Fruit fly (Drosophila melanogaster) whole organism, embryonic: Measurements from ENCODE around the gene stumps.
A peak's percentile ranks its signal among the peaks of the same experiment; 100 is the strongest.

Source experiments
- CG12236 ChIP-seq: fragments of 200-800 bp; sonication (Bioruptor generic); optimal IDR thresholded peaks from 2 replicates; lab custom pipeline; 2016; ENCODE audit warnings: missing biosample characterization, missing genetic modification characterization
- CG13424 ChIP-seq: fragments of 200-800 bp; sonication (Bioruptor generic); optimal IDR thresholded peaks from 2 replicates; lab custom pipeline; 2019; ENCODE audit warnings: missing biosample characterization, mild to moderate bottlenecking, missing genetic modification characterization, moderate library complexity
- CG1529 ChIP-seq: fragments of 200-800 bp; sonication (Bioruptor generic); optimal IDR thresholded peaks from 3 replicates; lab custom pipeline; 2018; ENCODE audit warnings: missing biosample characterization, missing genetic modification characterization
- CG15601 ChIP-seq: fragments of 200-800 bp; sonication (Bioruptor generic); optimal IDR thresholded peaks from 3 replicates; lab custom pipeline; 2019; ENCODE audit warnings: missing biosample characterization, mild to moderate bottlenecking, missing genetic modification characterization, moderate library complexity
- CG1602 ChIP-seq: fragments of 200-800 bp; sonication (Bioruptor generic); optimal IDR thresholded peaks from 3 replicates; lab custom pipeline; 2016; ENCODE audit warnings: missing biosample characterization, missing genetic modification characterization
- CG17361 ChIP-seq: fragments of 200-800 bp; sonication (Bioruptor generic); IDR thresholded peaks from 3 replicates; pipeline ENCODE4 v1.3.6; 2022; ENCODE audit warnings: missing biosample characterization, missing genetic modification characterization
- CG1832 ChIP-seq: fragments of 200-800 bp; sonication (Bioruptor generic); optimal IDR thresholded peaks from 2 replicates; lab custom pipeline; 2017; ENCODE audit warnings: missing biosample characterization, mild to moderate bottlenecking, missing genetic modification characterization, inconsistent platforms
- CG18476 ChIP-seq: fragments of 200-800 bp; sonication (Bioruptor generic); optimal IDR thresholded peaks from 2 replicates; lab custom pipeline; 2016; ENCODE audit warnings: missing biosample characterization, mild to moderate bottlenecking, missing genetic modification characterization
- CG2129 ChIP-seq: fragments of 200-800 bp; sonication (Bioruptor generic); IDR thresholded peaks from 2 replicates; pipeline ENCODE4 v1.3.6; 2022; ENCODE audit warnings: missing biosample characterization, missing genetic modification characterization; ENCODE audit not compliant: partially characterized antibody
- CG2199 ChIP-seq: fragments of 200-800 bp; sonication (Bioruptor generic); IDR thresholded peaks from 3 replicates; pipeline ENCODE4 v1.3.6; 2022; ENCODE audit warnings: missing biosample characterization, missing genetic modification characterization
- CG2678 ChIP-seq: fragments of 200-800 bp; sonication (Bioruptor generic); optimal IDR thresholded peaks from 3 replicates; lab custom pipeline; 2019; ENCODE audit warnings: missing biosample characterization, mild to moderate bottlenecking, missing genetic modification characterization, moderate library complexity
- CG32532 ChIP-seq: fragments of 200-800 bp; sonication (Bioruptor generic); IDR thresholded peaks from 2 replicates; pipeline ENCODE4 v1.3.6; 2022; ENCODE audit warnings: missing biosample characterization, missing genetic modification characterization
- CG33213 ChIP-seq: fragments of 200-800 bp; sonication (Bioruptor generic); optimal IDR thresholded peaks from 3 replicates; lab custom pipeline; 2016; ENCODE audit warnings: missing biosample characterization, missing genetic modification characterization
- CG3407 ChIP-seq: fragments of 200-800 bp; sonication (Bioruptor generic); optimal IDR thresholded peaks from 2 replicates; lab custom pipeline; 2018; ENCODE audit warnings: missing biosample characterization, mild to moderate bottlenecking, missing genetic modification characterization
- CG4730 ChIP-seq: fragments of 200-800 bp; sonication (Bioruptor generic); IDR thresholded peaks from 2 replicates; pipeline ENCODE4 v1.3.6; 2022; ENCODE audit warnings: missing biosample characterization, missing genetic modification characterization
- CG6765 ChIP-seq: fragments of 200-800 bp; sonication (Bioruptor generic); optimal IDR thresholded peaks from 3 replicates; lab custom pipeline; 2017; ENCODE audit warnings: missing biosample characterization, mild to moderate bottlenecking, missing genetic modification characterization
- CG7556 ChIP-seq: fragments of 200-800 bp; sonication (Bioruptor generic); optimal IDR thresholded peaks from 2 replicates; lab custom pipeline; 2017; ENCODE audit warnings: missing biosample characterization, mild to moderate bottlenecking, missing genetic modification characterization
- CG7963 ChIP-seq: fragments of 200-800 bp; sonication (Bioruptor generic); IDR thresholded peaks from 3 replicates; pipeline ENCODE4 v1.3.6; 2022; ENCODE audit warnings: missing biosample characterization, missing genetic modification characterization; ENCODE audit not compliant: partially characterized antibody
- CG8281 ChIP-seq: fragments of 200-800 bp; sonication (Bioruptor generic); optimal IDR thresholded peaks from 2 replicates; lab custom pipeline; 2018; ENCODE audit warnings: missing biosample characterization, mild to moderate bottlenecking, missing genetic modification characterization, moderate library complexity
- CG9437 ChIP-seq: fragments of 200-800 bp; sonication (Bioruptor generic); optimal IDR thresholded peaks from 2 replicates; lab custom pipeline; 2018; ENCODE audit warnings: missing biosample characterization, mild to moderate bottlenecking, missing genetic modification characterization
- Chrac-16 ChIP-seq: fragments of 200-800 bp; sonication (Bioruptor generic); optimal IDR thresholded peaks from 3 replicates; lab custom pipeline; 2016; ENCODE audit warnings: missing biosample characterization, missing genetic modification characterization
- D19A ChIP-seq: fragments of 200-800 bp; optimal IDR thresholded peaks from 3 replicates; lab custom pipeline; 2019; ENCODE audit warnings: missing biosample characterization, mild to moderate bottlenecking, missing genetic modification characterization, moderate library complexity
- Dbx ChIP-seq: fragments of 200-800 bp; sonication (Bioruptor generic); IDR thresholded peaks from 3 replicates; pipeline ENCODE4 v1.3.6; 2022; ENCODE audit warnings: missing biosample characterization, missing genetic modification characterization
- Doc2 ChIP-seq: fragments of 200-800 bp; sonication (Bioruptor generic); IDR thresholded peaks from 2 replicates; pipeline ENCODE4 v1.3.6; 2022; ENCODE audit warnings: missing biosample characterization, missing genetic modification characterization
- Dref ChIP-seq: fragments of 200-800 bp; sonication (Bioruptor generic); IDR thresholded peaks from 2 replicates; pipeline ENCODE4 v1.3.6; 2022; ENCODE audit warnings: missing biosample characterization, missing genetic modification characterization
- E2f2 ChIP-seq: fragments of 200-800 bp; sonication (Bioruptor generic); IDR thresholded peaks from 2 replicates; pipeline ENCODE4 v1.3.6; 2022; ENCODE audit warnings: missing biosample characterization, missing genetic modification characterization
- Eip74EF ChIP-seq, 2 experiments: fragments of 200-800 bp in 1 of 2; fragments of >200 bp in 1 of 2; sonication (Bioruptor generic) in 1 of 2; optimal IDR thresholded peaks; 2 replicates each; lab custom pipeline; 2017 to 2019; ENCODE audit warnings: missing biosample characterization in 2 of 2, missing genetic modification characterization in 2 of 2, mild to moderate bottlenecking in 1 of 2, moderate library complexity in 1 of 2
- Elba2 ChIP-seq: fragments of 200-800 bp; sonication (Bioruptor generic); optimal IDR thresholded peaks from 3 replicates; lab custom pipeline; 2016; ENCODE audit warnings: missing biosample characterization, missing genetic modification characterization
- Hmx ChIP-seq: fragments of 200-800 bp; sonication (Bioruptor generic); optimal IDR thresholded peaks from 2 replicates; lab custom pipeline; 2016; ENCODE audit warnings: missing biosample characterization, missing genetic modification characterization
- Lhr ChIP-seq: fragments of 200-800 bp; sonication (Bioruptor generic); optimal IDR thresholded peaks from 3 replicates; lab custom pipeline; 2017; ENCODE audit warnings: mild to moderate bottlenecking, missing biosample characterization, missing genetic modification reagents, missing genetic modification characterization
- MESR4 ChIP-seq: fragments of 200-800 bp; sonication (Bioruptor generic); optimal IDR thresholded peaks from 2 replicates; lab custom pipeline; 2018; ENCODE audit warnings: missing biosample characterization, mild to moderate bottlenecking, missing genetic modification characterization, moderate library complexity
- Six4 ChIP-seq: fragments of 200-800 bp; sonication (Bioruptor generic); optimal IDR thresholded peaks from 2 replicates; lab custom pipeline; 2016; ENCODE audit warnings: missing biosample characterization, missing genetic modification characterization
- Spps ChIP-seq: fragments of 200-800 bp; sonication (Bioruptor generic); optimal IDR thresholded peaks from 2 replicates; lab custom pipeline; 2018; ENCODE audit warnings: missing biosample characterization, mild to moderate bottlenecking, missing genetic modification characterization
- Stat92E ChIP-seq, 3 experiments: fragments of >200 bp in 2 of 3; fragments of 200-800 bp in 1 of 3; sonication (Bioruptor generic) in 1 of 3; optimal IDR thresholded peaks; 2 replicates each; lab custom pipeline; 2017 to 2019; ENCODE audit warnings: missing biosample characterization in 3 of 3, missing genetic modification characterization in 3 of 3, mild to moderate bottlenecking in 1 of 3, moderate library complexity in 1 of 3
- Xbp1 ChIP-seq: fragments of 200-800 bp; sonication (Bioruptor generic); optimal IDR thresholded peaks from 3 replicates; lab custom pipeline; 2016; ENCODE audit warnings: missing biosample characterization, mild to moderate bottlenecking, missing genetic modification characterization
- ap ChIP-seq: fragments of 200-800 bp; sonication (Bioruptor generic); IDR thresholded peaks from 2 replicates; pipeline ENCODE4 v1.3.6; 2022; ENCODE audit warnings: missing biosample characterization, missing genetic modification characterization
- ase ChIP-seq: fragments of 200-800 bp; sonication (Bioruptor generic); IDR thresholded peaks from 3 replicates; pipeline ENCODE4 v1.3.6; 2022; ENCODE audit warnings: missing biosample characterization, missing genetic modification characterization
- ato ChIP-seq: fragments of 200-800 bp; sonication (Bioruptor generic); IDR thresholded peaks from 2 replicates; pipeline ENCODE4 v1.3.6; 2022; ENCODE audit warnings: missing biosample characterization, missing genetic modification characterization; ENCODE audit not compliant: partially characterized antibody
- bab2 ChIP-seq: fragments of 200-800 bp; sonication (Bioruptor generic); optimal IDR thresholded peaks from 2 replicates; lab custom pipeline; 2016; ENCODE audit warnings: missing biosample characterization, missing genetic modification characterization
- dmrt99B ChIP-seq: fragments of 200-800 bp; sonication (Bioruptor generic); optimal IDR thresholded peaks from 2 replicates; lab custom pipeline; 2018; ENCODE audit warnings: missing biosample characterization, mild to moderate bottlenecking, missing genetic modification characterization, moderate library complexity
- dysf ChIP-seq: fragments of 200-800 bp; sonication (Bioruptor generic); IDR thresholded peaks from 3 replicates; pipeline ENCODE4 v1.3.6; 2022; ENCODE audit warnings: missing biosample characterization, missing genetic modification characterization
- ewg ChIP-seq: fragments of 200-800 bp; sonication (Bioruptor generic); optimal IDR thresholded peaks from 3 replicates; lab custom pipeline; 2017; ENCODE audit warnings: mild to moderate bottlenecking, missing biosample characterization, missing genetic modification reagents, missing genetic modification characterization
- gcm2 ChIP-seq: fragments of 200-800 bp; sonication (Bioruptor generic); optimal IDR thresholded peaks from 2 replicates; lab custom pipeline; 2016; ENCODE audit warnings: missing biosample characterization, missing genetic modification characterization
- hth ChIP-seq: fragments of >200 bp; optimal IDR thresholded peaks from 2 replicates; lab custom pipeline; 2017; ENCODE audit warnings: inconsistent platforms
- kni ChIP-seq: fragments of 200-800 bp; sonication (Bioruptor generic); optimal IDR thresholded peaks from 3 replicates; lab custom pipeline; 2017; ENCODE audit warnings: mild to moderate bottlenecking, missing biosample characterization, missing genetic modification reagents, missing genetic modification characterization
- lmd ChIP-seq: fragments of 200-800 bp; sonication (Bioruptor generic); IDR thresholded peaks from 2 replicates; pipeline ENCODE4 v1.3.6; 2022; ENCODE audit warnings: missing biosample characterization, missing genetic modification characterization
- nom ChIP-seq: fragments of 200-800 bp; sonication (Bioruptor generic); optimal IDR thresholded peaks from 2 replicates; lab custom pipeline; 2017; ENCODE audit warnings: missing biosample characterization, missing genetic modification characterization, mild to moderate bottlenecking, moderate library complexity, missing genetic modification reagents
- pb ChIP-seq: fragments of 200-800 bp; sonication (Bioruptor generic); optimal IDR thresholded peaks from 3 replicates; lab custom pipeline; 2016; ENCODE audit warnings: missing biosample characterization, missing genetic modification characterization
- scrt ChIP-seq: fragments of 200-800 bp; sonication (Bioruptor generic); optimal IDR thresholded peaks from 2 replicates; lab custom pipeline; 2018; ENCODE audit warnings: missing biosample characterization, mild to moderate bottlenecking, missing genetic modification characterization, moderate library complexity
- twi ChIP-seq: fragments of 200-800 bp; optimal IDR thresholded peaks from 2 replicates; lab custom pipeline; 2019; ENCODE audit warnings: missing biosample characterization, mild to moderate bottlenecking, missing genetic modification characterization, moderate library complexity

stumps gene

dm6 chr3R:14597935-14598424 lies 21.0 kb downstream of the stumps start:
- TF ChIP-seq CG3407 (GFP tag; lab: Kevin White, UChicago) (peak; percentile 8), dysf (GFP tag; lab: Robert Waterston, UW) (peak; percentile 38; the same call in 2 of the 3 replicates), MESR4 (GFP tag; lab: Kevin White, UChicago) (no peak), ato (GFP tag; lab: Robert Waterston, UW) (no peak), CG1602 (GFP tag; lab: Kevin White, UChicago) (peak; percentile 22), CG13424 (tag; lab: Kevin White, UChicago) (peak; percentile 35), CG7556 (GFP tag; lab: Kevin White, UChicago) (peak; percentile 45), hth (lab: Kevin White, UChicago) (no peak), Lhr (peak; percentile 27), CG4730 (GFP tag; lab: Robert Waterston, UW) (no peak), CG9437 (GFP tag; lab: Kevin White, UChicago) (no peak), Dbx (GFP tag; lab: Robert Waterston, UW) (no peak), CG7963 (GFP tag; lab: Robert Waterston, UW) (no peak), ewg (peak; percentile 45), nom (GFP tag; lab: Kevin White, UChicago) (peak; percentile 7), CG17361 (peak; percentile 60), E2f2 (GFP tag; lab: Robert Waterston, UW) (0 out of 2 replicates have a peak, but pooled peaks have one; percentile 11), CG1529 (peak; percentile 32), CG1832 (GFP tag; lab: Kevin White, UChicago) (peak; percentile 51), ap (GFP tag; lab: Robert Waterston, UW) (no peak), CG2129 (GFP tag; lab: Robert Waterston, UW) (no peak), CG12236 (no peak), CG2678 (tag; lab: Kevin White, UChicago) (peak; percentile 45), bab2 (GFP tag; lab: Kevin White, UChicago) (no peak), Stat92E (GFP tag; optimal IDR thresholded peaks at IDR 0.05; lab: Kevin White, UChicago) (no peak), scrt (GFP tag; lab: Kevin White, UChicago) (no peak), Elba2 (GFP tag; lab: Kevin White, UChicago) (no peak), dmrt99B (peak; percentile 49), ase (GFP tag; lab: Robert Waterston, UW) (no peak), CG33213 (no peak), Doc2 (GFP tag; lab: Robert Waterston, UW) (no peak), gcm2 (no peak), Spps (tag; lab: Kevin White, UChicago) (peak; percentile 0), lmd (GFP tag; lab: Robert Waterston, UW) (peak; percentile 44), pb (GFP tag; lab: Kevin White, UChicago) (no peak), CG15601 (tag; lab: Kevin White, UChicago) (no peak), Hmx (GFP tag; lab: Kevin White, UChicago) (no peak), D19A (tag; lab: Kevin White, UChicago) (peak; percentile 45), Chrac-16 (GFP tag; lab: Kevin White, UChicago) (no peak), Xbp1 (GFP tag; lab: Kevin White, UChicago) (peak; percentile 28), twi (tag; lab: Kevin White, UChicago) (peak; percentile 70), Dref (GFP tag; lab: Robert Waterston, UW) (no peak), Eip74EF (GFP tag; optimal IDR thresholded peaks at IDR 0.05; lab: Kevin White, UChicago) (peak in 1 of 2 experiments; percentile 17), kni (GFP tag; lab: Kevin White, UChicago) (no peak), CG6765 (GFP tag; lab: Kevin White, UChicago) (no peak), CG32532 (GFP tag; lab: Robert Waterston, UW) (no peak), CG8281 (no peak), Six4 (GFP tag; lab: Kevin White, UChicago) (peak; percentile 15), CG18476 (GFP tag; lab: Kevin White, UChicago) (peak; percentile 10), CG2199 (GFP tag; lab: Robert Waterston, UW) (peak; percentile 57; the same call in 1 of the 3 replicates)
